Fruit fly (Drosophila melanogaster) whole organism, pupa: ENCODE results near the gene CG43373.

ENCODE experiments used
- CG12605 ChIP-seq: fragments of 200-800 bp; sonication (Bioruptor generic); IDR thresholded peaks from 2 replicates; pipeline ENCODE4 v1.3.6; 2022; ENCODE audit warnings: missing biosample characterization, missing genetic modification characterization
- CG13204 ChIP-seq: fragments of 200-800 bp; sonication (Bioruptor generic); optimal IDR thresholded peaks from 2 replicates; lab custom pipeline; 2018; ENCODE audit warnings: missing biosample characterization, mild to moderate bottlenecking, missing genetic modification characterization, moderate library complexity
- gl ChIP-seq: fragments of 200-800 bp; sonication (Bioruptor generic); optimal IDR thresholded peaks from 2 replicates; lab custom pipeline; 2018; ENCODE audit warnings: missing biosample characterization, mild to moderate bottlenecking, missing genetic modification characterization

dm6 chr3L:16563361-16563760, 20.2 kb upstream of the CG43373 start:
- no peak for TF ChIP-seq gl (tag; lab: Kevin White, UChicago)
- TF ChIP-seq CG12605, result no peak
- no peak for TF ChIP-seq CG13204 (GFP tag; lab: Kevin White, UChicago)
